Worm (Caenorhabditis elegans) whole organism, young adult: ENCODE measurements around the gene F56D6.23.
"Not testable (repeated sequence)": the region's sequence is repeated elsewhere in the genome, so short reads cannot be mapped to it uniquely, and the experiment has no call there.

Source experiments
- F10E7.11 ChIP-seq: sonication (generic microtip); optimal IDR thresholded peaks from 2 replicates; lab custom pipeline; 2017; ENCODE audit warnings: mild to moderate bottlenecking, missing genetic modification characterization, moderate library complexity, missing compliant biosample characterization
- F22D6.2 ChIP-seq: sonication (generic microtip); optimal IDR thresholded peaks from 2 replicates; lab custom pipeline; 2016; ENCODE audit warnings: mild to moderate bottlenecking, missing genetic modification characterization, missing compliant biosample characterization
- F49E8.2 ChIP-seq: sonication (generic microtip); optimal IDR thresholded peaks from 3 replicates; lab custom pipeline; 2017; ENCODE audit warnings: missing genetic modification characterization, mild to moderate bottlenecking, missing compliant biosample characterization, antibody characterized with exemption, moderate library complexity; ENCODE audit not compliant: insufficient read depth
- T26A5.8 ChIP-seq: sonication (generic microtip); optimal IDR thresholded peaks from 2 replicates; lab custom pipeline; 2016; ENCODE audit warnings: missing genetic modification characterization, missing compliant biosample characterization
- Y53G8AR.9 ChIP-seq: fragments of 200-800 bp; sonication (Bioruptor generic); conservative IDR thresholded peaks from 2 replicates; pipeline ENCODE4 v1.3.6; 2022; ENCODE audit warnings: missing genetic modification reagents, missing genetic modification characterization, missing compliant biosample characterization
- ZK185.1 ChIP-seq: sonication (generic microtip); optimal IDR thresholded peaks from 2 replicates; lab custom pipeline; 2016; ENCODE audit warnings: mild to moderate bottlenecking, missing genetic modification characterization, missing compliant biosample characterization; ENCODE audit not compliant: poor library complexity, severe bottlenecking
- aptf-2 ChIP-seq: fragments of 200-800 bp; sonication (Bioruptor generic); conservative IDR thresholded peaks from 2 replicates; pipeline ENCODE4 v1.3.6; 2022; ENCODE audit warnings: missing genetic modification reagents, missing genetic modification characterization, missing compliant biosample characterization
- bed-1 ChIP-seq: fragments of 200-800 bp; sonication (Bioruptor generic); IDR thresholded peaks from 2 replicates; pipeline ENCODE4 v1.3.6; 2022; ENCODE audit warnings: missing genetic modification reagents, missing genetic modification characterization, missing compliant biosample characterization
- ceh-100 ChIP-seq: fragments of 200-800 bp; sonication (Bioruptor generic); IDR thresholded peaks from 2 replicates; pipeline ENCODE4 v1.3.6; 2022; ENCODE audit warnings: missing genetic modification reagents, missing genetic modification characterization, missing compliant biosample characterization
- ceh-79 ChIP-seq: sonication (generic microtip); optimal IDR thresholded peaks from 2 replicates; lab custom pipeline; 2017; ENCODE audit warnings: mild to moderate bottlenecking, missing genetic modification characterization, missing compliant biosample characterization
- ceh-91 ChIP-seq: fragments of 200-800 bp; sonication (Bioruptor generic); IDR thresholded peaks from 2 replicates; pipeline ENCODE4 v1.3.6; 2022; ENCODE audit warnings: missing genetic modification reagents, missing genetic modification characterization, missing compliant biosample characterization
- dox-1 ChIP-seq: fragments of 200-800 bp; sonication (Bioruptor generic); IDR thresholded peaks from 2 replicates; pipeline ENCODE4 v1.3.6; 2022; ENCODE audit warnings: missing genetic modification reagents, missing genetic modification characterization, missing compliant biosample characterization
- efl-1 ChIP-seq: fragments of 150-350 bp; optimal IDR thresholded peaks from 2 replicates; lab custom pipeline; 2014; ENCODE audit warnings: missing biosample characterization, missing genetic modification reagents, missing genetic modification characterization
- egl-44 ChIP-seq: fragments of 200-800 bp; sonication (Bioruptor generic); IDR thresholded peaks from 2 replicates; pipeline ENCODE4 v1.3.6; 2022; ENCODE audit warnings: missing genetic modification reagents, missing genetic modification characterization, missing compliant biosample characterization
- him-1 ChIP-seq: sonication (generic microtip); optimal IDR thresholded peaks from 2 replicates; lab custom pipeline; 2016; ENCODE audit warnings: missing genotype, missing genetic modification reagents, missing genetic modification characterization, missing compliant biosample characterization
- hlh-26 ChIP-seq: fragments of 200-800 bp; sonication (Bioruptor generic); conservative IDR thresholded peaks from 2 replicates; pipeline ENCODE4 v1.3.6; 2022; ENCODE audit warnings: missing genetic modification reagents, missing genetic modification characterization, missing compliant biosample characterization
- hmg-1.2 ChIP-seq: fragments of 200-800 bp; sonication (Bioruptor generic); IDR thresholded peaks from 2 replicates; pipeline ENCODE4 v1.3.6; 2022; ENCODE audit warnings: missing genetic modification reagents, missing genetic modification characterization, missing compliant biosample characterization
- hsf-1 ChIP-seq: fragments of 200-800 bp; sonication (Bioruptor generic); IDR thresholded peaks from 2 replicates; pipeline ENCODE4 v1.3.6; 2022; ENCODE audit warnings: missing genetic modification reagents, missing genetic modification characterization, missing compliant biosample characterization
- let-607 ChIP-seq, 2 experiments: fragments of 200-800 bp in 1 of 2; sonication (Bioruptor generic) in 1 of 2; sonication (generic microtip) in 1 of 2; optimal IDR thresholded peaks; 2 replicates each; lab custom pipeline; 2016 to 2018; ENCODE audit warnings: mild to moderate bottlenecking in 2 of 2, missing compliant biosample characterization in 2 of 2, missing genetic modification characterization in 2 of 2, moderate library complexity in 2 of 2, missing genotype in 1 of 2
- lin-26 ChIP-seq: fragments of 200-800 bp; sonication (Bioruptor generic); IDR thresholded peaks from 2 replicates; pipeline ENCODE4 v1.3.6; 2022; ENCODE audit warnings: missing genetic modification reagents, missing genetic modification characterization, missing compliant biosample characterization
- lin-40 ChIP-seq: sonication (generic microtip); optimal IDR thresholded peaks from 2 replicates; lab custom pipeline; 2016; ENCODE audit warnings: missing genetic modification characterization, mild to moderate bottlenecking, missing compliant biosample characterization, missing genotype, missing genetic modification reagents
- madf-10 ChIP-seq: sonication (generic microtip); optimal IDR thresholded peaks from 2 replicates; lab custom pipeline; 2016; ENCODE audit warnings: mild to moderate bottlenecking, missing genetic modification characterization, missing compliant biosample characterization
- mes-4 ChIP-seq: sonication (generic microtip); optimal IDR thresholded peaks from 2 replicates; lab custom pipeline; 2016; ENCODE audit warnings: missing genotype, missing genetic modification characterization, missing compliant biosample characterization
- nfya-2 ChIP-seq: fragments of 200-800 bp; sonication (Bioruptor generic); IDR thresholded peaks from 2 replicates; pipeline ENCODE4 v1.3.6; 2022; ENCODE audit warnings: missing genetic modification reagents, missing genetic modification characterization, missing compliant biosample characterization
- nfyb-1 ChIP-seq: fragments of 200-800 bp; sonication (Bioruptor generic); IDR thresholded peaks from 2 replicates; pipeline ENCODE4 v1.3.6; 2022; ENCODE audit warnings: missing genetic modification reagents, missing genetic modification characterization, missing compliant biosample characterization
- nhr-120 ChIP-seq: fragments of 200-800 bp; sonication (Bioruptor generic); IDR thresholded peaks from 2 replicates; pipeline ENCODE4 v1.3.6; 2022; ENCODE audit warnings: missing genetic modification characterization, missing compliant biosample characterization
- nhr-179 ChIP-seq: sonication (generic microtip); optimal IDR thresholded peaks from 2 replicates; lab custom pipeline; 2016; ENCODE audit warnings: mild to moderate bottlenecking, missing genetic modification characterization, missing compliant biosample characterization
- nhr-27 ChIP-seq: fragments of 200-800 bp; sonication (Bioruptor generic); optimal IDR thresholded peaks from 2 replicates; lab custom pipeline; 2018; ENCODE audit warnings: mild to moderate bottlenecking, missing genetic modification characterization, moderate library complexity, missing compliant biosample characterization
- nhr-80 ChIP-seq: sonication (generic microtip); optimal IDR thresholded peaks from 2 replicates; lab custom pipeline; 2016; ENCODE audit warnings: missing genetic modification characterization, missing compliant biosample characterization
- repo-1 ChIP-seq: sonication (generic microtip); optimal IDR thresholded peaks from 2 replicates; lab custom pipeline; 2017; ENCODE audit warnings: mild to moderate bottlenecking, missing genetic modification characterization, missing compliant biosample characterization
- rpc-1 ChIP-seq, 2 experiments: fragments of 150-350 bp in 1 of 2; sonication (generic microtip) in 1 of 2; optimal IDR thresholded peaks; 2 replicates each; lab custom pipeline; 2014 to 2018; ENCODE audit warnings: missing biosample characterization in 1 of 2, missing genetic modification characterization in 1 of 2, missing genetic modification reagents in 1 of 2, missing genotype in 1 of 2
- tbx-9 ChIP-seq: sonication (generic microtip); optimal IDR thresholded peaks from 2 replicates; lab custom pipeline; 2016; ENCODE audit warnings: borderline replicate concordance, missing genetic modification characterization, inconsistent platforms, missing compliant biosample characterization
- xnd-1 ChIP-seq: sonication (generic microtip); optimal IDR thresholded peaks from 2 replicates; lab custom pipeline; 2016; ENCODE audit warnings: missing genotype, missing genetic modification reagents, missing genetic modification characterization, missing compliant biosample characterization
- zim-3 ChIP-seq: sonication (generic microtip); optimal IDR thresholded peaks from 2 replicates; lab custom pipeline; 2017; ENCODE audit warnings: mild to moderate bottlenecking, missing genetic modification characterization, moderate library complexity, missing compliant biosample characterization
- ztf-18 ChIP-seq: sonication (generic microtip); optimal IDR thresholded peaks from 2 replicates; lab custom pipeline; 2016; ENCODE audit warnings: missing genotype, mild to moderate bottlenecking, missing genetic modification characterization, missing compliant biosample characterization
- ztf-22 ChIP-seq: fragments of 200-800 bp; sonication (Bioruptor generic); optimal IDR thresholded peaks from 2 replicates; lab custom pipeline; 2018; ENCODE audit warnings: mild to moderate bottlenecking, missing genetic modification characterization, moderate library complexity, missing compliant biosample characterization
- ztf-26 ChIP-seq: sonication (generic microtip); optimal IDR thresholded peaks from 2 replicates; lab custom pipeline; 2017; ENCODE audit warnings: missing genetic modification characterization, missing compliant biosample characterization

Gene F56D6.23

ce11 chrIV:3919506-3919905, 1.2 kb downstream of the F56D6.23 start, which contains the start of gene srz-19:
Gene srz-19, plus strand, starts transcription at chrIV:3919806.
- TF ChIP-seq nhr-27 (tag; lab: Kevin White, UChicago): no peak
- no peak for TF ChIP-seq let-607 (tag; optimal IDR thresholded peaks at IDR 0.05; lab: Kevin White, UChicago)
- TF ChIP-seq ztf-22 (GFP tag; lab: Kevin White, UChicago): no peak
- no peak for TF ChIP-seq F22D6.2
- no peak for TF ChIP-seq ZK185.1
- no peak for TF ChIP-seq nhr-179
- TF ChIP-seq F10E7.11 (tag; lab: Kevin White, UChicago): no peak
- TF ChIP-seq Y53G8AR.9 (GFP tag; lab: Robert Waterston, UW): no peak
- no peak for TF ChIP-seq rpc-1 (optimal IDR thresholded peaks at IDR 0.05; lab: Kevin White, UChicago)
- TF ChIP-seq rpc-1 (tag; optimal IDR thresholded peaks at IDR 0.05; lab: Kevin White, UChicago): no peak
- no peak for TF ChIP-seq nfya-2
- no peak for TF ChIP-seq hsf-1 (GFP tag; lab: Robert Waterston, UW)
- no peak for TF ChIP-seq T26A5.8 (tag; lab: Kevin White, UChicago)
- TF ChIP-seq nfyb-1: no peak
- no peak for TF ChIP-seq lin-40 (tag; lab: Kevin White, UChicago)
- TF ChIP-seq zim-3: no peak
- no peak for TF ChIP-seq madf-10 (tag; lab: Kevin White, UChicago)
- no peak for TF ChIP-seq him-1 (tag; lab: Kevin White, UChicago)
- TF ChIP-seq ceh-100 (GFP tag; lab: Robert Waterston, UW): no peak

ce11 chrIV:3921898-3922297, 3.6 kb downstream of the F56D6.23 start, which contains the start of gene clec-67:
Gene clec-67, plus strand, starts transcription at chrIV:3922165.
- TF ChIP-seq nhr-80 (tag; lab: Kevin White, UChicago): peak; percentile 44
- TF ChIP-seq ztf-18: no peak

ce11 chrIV:3926117-3926516, 7.9 kb downstream of the F56D6.23 start, which contains the start of gene clec-68:
Gene clec-68, plus strand, starts transcription at chrIV:3926417.
- TF ChIP-seq repo-1: no peak
- TF ChIP-seq hlh-26 (GFP tag; lab: Robert Waterston, UW): no peak
- no peak for TF ChIP-seq egl-44
- no peak for TF ChIP-seq efl-1 (GFP tag; lab: Kevin White, UChicago)
- TF ChIP-seq ztf-26 (tag; lab: Kevin White, UChicago): no peak
- TF ChIP-seq xnd-1 (tag; lab: Kevin White, UChicago): no peak

- not testable (repeated sequence) for TF ChIP-seq F49E8.2 (tag; lab: Kevin White, UChicago); aptf-2 (GFP tag; lab: Robert Waterston, UW); ztf-18
Measured at ce11 chrIV:3932408-3932807, 14.1 kb downstream of the F56D6.23 start, which contains the start of gene clec-70. Gene clec-70, plus strand, starts transcription at chrIV:3932708.

- TF ChIP-seq hmg-1.2 (GFP tag; lab: Robert Waterston, UW) (no peak), nhr-120 (GFP tag; lab: Robert Waterston, UW) (no peak), ceh-79 (no peak), lin-26 (GFP tag; lab: Robert Waterston, UW) (no peak), bed-1 (GFP tag; lab: Robert Waterston, UW) (no peak), mes-4 (tag; lab: Kevin White, UChicago) (no peak), ceh-91 (no peak), egl-44 (no peak), nhr-179 (no peak), tbx-9 (tag; lab: Kevin White, UChicago) (no peak), dox-1 (GFP tag; lab: Robert Waterston, UW) (no peak)
Measured at ce11 chrIV:3937097-3937496, 18.8 kb downstream of the F56D6.23 start, which contains the start of gene clec-71. Gene clec-71, plus strand, starts transcription at chrIV:3937458.
